Worm (Caenorhabditis elegans): Measurements from ENCODE around the gene ncs-5.

ce11 chrV:18827374-18827773 is 7.8 kb downstream of the ncs-5 start:
- no peak for TF ChIP-seq nhr-80 (tag; optimal IDR thresholded peaks at IDR 0.05)
- no peak for TF ChIP-seq Y79H2A.3 (GFP tag; conservative IDR thresholded peaks at IDR 0.05)
- no peak for TF ChIP-seq Y53F4B.3 (GFP tag; IDR thresholded peaks at IDR 0.05)
- no peak for TF ChIP-seq pha-4 (tag; optimal IDR thresholded peaks at IDR 0.05)
- no peak for TF ChIP-seq F49E8.2 (tag; optimal IDR thresholded peaks at IDR 0.05; ENCODE audit: insufficient read depth)
- no peak for TF ChIP-seq unc-130 (GFP tag; optimal IDR thresholded peaks at IDR 0.05)
- TF ChIP-seq B0035.1 (tag; optimal IDR thresholded peaks at IDR 0.05), result no peak

Measured in whole organism, young adult.